Fruit fly (Drosophila melanogaster) whole organism, embryonic: Measurements from ENCODE around the gene ens.

Experiments
- Atf3 ChIP-seq: fragments of 200-800 bp; sonication (Bioruptor generic); optimal IDR thresholded peaks from 3 replicates; lab custom pipeline; 2016; ENCODE audit warnings: missing biosample characterization, missing genetic modification characterization
- Blimp-1 ChIP-seq: fragments of 200-800 bp; sonication (Bioruptor generic); optimal IDR thresholded peaks from 3 replicates; lab custom pipeline; 2018; ENCODE audit warnings: missing biosample characterization, missing genetic modification characterization, mild to moderate bottlenecking, moderate library complexity, missing genetic modification reagents
- CG10979 ChIP-seq: fragments of 200-800 bp; sonication (Bioruptor generic); optimal IDR thresholded peaks from 2 replicates; lab custom pipeline; 2018; ENCODE audit warnings: missing biosample characterization, mild to moderate bottlenecking, missing genetic modification characterization, moderate library complexity
- CG12769 ChIP-seq: fragments of 200-800 bp; sonication (Bioruptor generic); optimal IDR thresholded peaks from 2 replicates; lab custom pipeline; 2019; ENCODE audit warnings: missing biosample characterization, mild to moderate bottlenecking, missing genetic modification characterization, moderate library complexity
- CG13296 ChIP-seq: fragments of 200-800 bp; sonication (Bioruptor generic); optimal IDR thresholded peaks from 3 replicates; lab custom pipeline; 2018; ENCODE audit warnings: missing biosample characterization, mild to moderate bottlenecking, missing genetic modification characterization
- CG13894 ChIP-seq: fragments of 200-800 bp; sonication (Bioruptor generic); optimal IDR thresholded peaks from 3 replicates; lab custom pipeline; 2018; ENCODE audit warnings: missing biosample characterization, mild to moderate bottlenecking, missing genetic modification characterization, moderate library complexity
- CG14710 ChIP-seq: fragments of 200-800 bp; sonication (Bioruptor generic); optimal IDR thresholded peaks from 3 replicates; lab custom pipeline; 2019; ENCODE audit warnings: missing biosample characterization, mild to moderate bottlenecking, missing genetic modification characterization, moderate library complexity
- CG15601 ChIP-seq: fragments of 200-800 bp; sonication (Bioruptor generic); optimal IDR thresholded peaks from 3 replicates; lab custom pipeline; 2019; ENCODE audit warnings: missing biosample characterization, mild to moderate bottlenecking, missing genetic modification characterization, moderate library complexity
- CG17829 ChIP-seq: fragments of 200-800 bp; optimal IDR thresholded peaks from 2 replicates; lab custom pipeline; 2019; ENCODE audit warnings: missing biosample characterization, mild to moderate bottlenecking, missing genetic modification characterization, moderate library complexity
- CG18764 ChIP-seq: fragments of 200-800 bp; sonication (Bioruptor generic); optimal IDR thresholded peaks from 3 replicates; lab custom pipeline; 2016; ENCODE audit warnings: missing biosample characterization, missing genetic modification characterization
- CG3281 ChIP-seq: fragments of 200-800 bp; sonication (Bioruptor generic); optimal IDR thresholded peaks from 3 replicates; lab custom pipeline; 2017; ENCODE audit warnings: missing biosample characterization, mild to moderate bottlenecking, missing genetic modification characterization
- CG34224 ChIP-seq: fragments of 200-800 bp; sonication (Bioruptor generic); IDR thresholded peaks from 3 replicates; pipeline ENCODE4 v1.3.6; 2022; ENCODE audit warnings: missing biosample characterization, missing genetic modification characterization; ENCODE audit not compliant: partially characterized antibody
- CG34422 ChIP-seq: fragments of 200-800 bp; sonication (Bioruptor generic); IDR thresholded peaks from 3 replicates; pipeline ENCODE4 v1.3.6; 2022; ENCODE audit warnings: missing biosample characterization, missing genetic modification characterization
- CG4617 ChIP-seq: fragments of 200-800 bp; sonication (Bioruptor generic); optimal IDR thresholded peaks from 3 replicates; lab custom pipeline; 2016; ENCODE audit warnings: missing biosample characterization, missing genetic modification characterization, borderline replicate concordance
- CG6765 ChIP-seq: fragments of 200-800 bp; sonication (Bioruptor generic); optimal IDR thresholded peaks from 3 replicates; lab custom pipeline; 2017; ENCODE audit warnings: missing biosample characterization, mild to moderate bottlenecking, missing genetic modification characterization
- CG6813 ChIP-seq: fragments of 200-800 bp; sonication (Bioruptor generic); optimal IDR thresholded peaks from 2 replicates; lab custom pipeline; 2017; ENCODE audit warnings: missing biosample characterization, missing genetic modification characterization, mild to moderate bottlenecking, moderate library complexity, missing genetic modification reagents
- CG8290 ChIP-seq, 3 experiments: fragments of 200-800 bp; sonication (Bioruptor generic); optimal IDR thresholded peaks; 2 replicates each; lab custom pipeline; 2016 to 2019; ENCODE audit warnings: missing biosample characterization in 3 of 3, missing genetic modification characterization in 3 of 3, mild to moderate bottlenecking in 2 of 3, moderate library complexity in 1 of 3
- Dbx ChIP-seq: fragments of 200-800 bp; sonication (Bioruptor generic); IDR thresholded peaks from 3 replicates; pipeline ENCODE4 v1.3.6; 2022; ENCODE audit warnings: missing biosample characterization, missing genetic modification characterization
- Deaf1 ChIP-seq: fragments of 200-800 bp; optimal IDR thresholded peaks from 3 replicates; lab custom pipeline; 2019; ENCODE audit warnings: missing biosample characterization, mild to moderate bottlenecking, missing genetic modification characterization, moderate library complexity
- Dll ChIP-seq: fragments of 200-800 bp; sonication (Bioruptor generic); IDR thresholded peaks from 4 replicates; pipeline ENCODE4 v1.3.6; 2022; ENCODE audit warnings: missing biosample characterization, missing genetic modification characterization; ENCODE audit not compliant: partially characterized antibody
- Doc2 ChIP-seq: fragments of 200-800 bp; sonication (Bioruptor generic); IDR thresholded peaks from 2 replicates; pipeline ENCODE4 v1.3.6; 2022; ENCODE audit warnings: missing biosample characterization, missing genetic modification characterization
- Dp ChIP-seq: fragments of 200-800 bp; sonication (Bioruptor generic); optimal IDR thresholded peaks from 2 replicates; lab custom pipeline; 2018; ENCODE audit warnings: missing biosample characterization, mild to moderate bottlenecking, missing genetic modification characterization, moderate library complexity
- Dref ChIP-seq: fragments of 200-800 bp; sonication (Bioruptor generic); IDR thresholded peaks from 2 replicates; pipeline ENCODE4 v1.3.6; 2022; ENCODE audit warnings: missing biosample characterization, missing genetic modification characterization
- Meics ChIP-seq: fragments of 200-800 bp; sonication (Bioruptor generic); optimal IDR thresholded peaks from 2 replicates; lab custom pipeline; 2017; ENCODE audit warnings: missing biosample characterization, mild to moderate bottlenecking, missing genetic modification characterization
- Myb ChIP-seq: fragments of 200-800 bp; sonication (Bioruptor generic); optimal IDR thresholded peaks from 2 replicates; lab custom pipeline; 2016; ENCODE audit warnings: missing biosample characterization, missing genetic modification characterization
- Nf-YA ChIP-seq: fragments of 200-800 bp; sonication (Bioruptor generic); IDR thresholded peaks from 2 replicates; pipeline ENCODE4 v1.3.6; 2022; ENCODE audit warnings: missing biosample characterization, missing genetic modification characterization
- Opbp ChIP-seq: fragments of 200-800 bp; sonication (Bioruptor generic); IDR thresholded peaks from 3 replicates; pipeline ENCODE4 v1.3.6; 2022; ENCODE audit warnings: missing biosample characterization, missing genetic modification characterization; ENCODE audit not compliant: partially characterized antibody
- PHDP ChIP-seq: fragments of 200-800 bp; sonication (Bioruptor generic); optimal IDR thresholded peaks from 3 replicates; lab custom pipeline; 2018; ENCODE audit warnings: missing biosample characterization, mild to moderate bottlenecking, missing genetic modification characterization, moderate library complexity
- Pdp1 ChIP-seq, 2 experiments: fragments of 200-800 bp; sonication (Bioruptor generic); optimal IDR thresholded peaks; 3 replicates each; lab custom pipeline; 2016; ENCODE audit warnings: missing biosample characterization in 2 of 2, missing genetic modification characterization in 2 of 2, mild to moderate bottlenecking in 1 of 2, moderate library complexity in 1 of 2
- abd-A ChIP-seq: fragments of 200-800 bp; sonication (Bioruptor generic); optimal IDR thresholded peaks from 3 replicates; lab custom pipeline; 2019; ENCODE audit warnings: missing biosample characterization, mild to moderate bottlenecking, missing genetic modification characterization, moderate library complexity
- bsh ChIP-seq, 2 experiments: fragments of 200-800 bp; sonication (Bioruptor generic); optimal IDR thresholded peaks; 2 replicates each; lab custom pipeline; 2017 to 2018; ENCODE audit warnings: mild to moderate bottlenecking in 2 of 2, missing biosample characterization in 2 of 2, missing genetic modification characterization in 2 of 2, moderate library complexity in 1 of 2
- caup ChIP-seq: fragments of 200-800 bp; sonication (Bioruptor generic); optimal IDR thresholded peaks from 3 replicates; lab custom pipeline; 2017; ENCODE audit warnings: missing biosample characterization, mild to moderate bottlenecking, missing genetic modification characterization, moderate library complexity; ENCODE audit not compliant: severe bottlenecking
- chinmo ChIP-seq: fragments of 200-800 bp; sonication (Bioruptor generic); IDR thresholded peaks from 4 replicates; pipeline ENCODE4 v1.3.6; 2022; ENCODE audit warnings: missing biosample characterization, missing genetic modification characterization; ENCODE audit not compliant: partially characterized antibody
- exex ChIP-seq: fragments of 200-800 bp; sonication (Bioruptor generic); optimal IDR thresholded peaks from 4 replicates; lab custom pipeline; 2018; ENCODE audit warnings: missing biosample characterization, mild to moderate bottlenecking, missing genetic modification characterization, moderate library complexity
- fd64A ChIP-seq: fragments of 200-800 bp; sonication (Bioruptor generic); optimal IDR thresholded peaks from 3 replicates; lab custom pipeline; 2018; ENCODE audit warnings: missing biosample characterization, mild to moderate bottlenecking, missing genetic modification characterization
- grau ChIP-seq: fragments of 200-800 bp; optimal IDR thresholded peaks from 3 replicates; lab custom pipeline; 2019; ENCODE audit warnings: missing biosample characterization, mild to moderate bottlenecking, missing genetic modification characterization, moderate library complexity
- hb ChIP-seq: fragments of 200-800 bp; sonication (Bioruptor generic); IDR thresholded peaks from 3 replicates; pipeline ENCODE4 v1.3.6; 2022; ENCODE audit warnings: missing biosample characterization, missing genetic modification characterization; ENCODE audit not compliant: partially characterized antibody
- inv ChIP-seq: fragments of 200-800 bp; sonication (Bioruptor generic); IDR thresholded peaks from 2 replicates; pipeline ENCODE4 v1.3.6; 2022; ENCODE audit warnings: missing biosample characterization, missing genetic modification characterization; ENCODE audit not compliant: partially characterized antibody
- lbe ChIP-seq: fragments of 200-800 bp; sonication (Bioruptor generic); optimal IDR thresholded peaks from 2 replicates; lab custom pipeline; 2016; ENCODE audit warnings: missing biosample characterization, mild to moderate bottlenecking, missing genetic modification characterization
- nerfin-1 ChIP-seq: fragments of 200-800 bp; sonication (Bioruptor generic); optimal IDR thresholded peaks from 3 replicates; lab custom pipeline; 2019; ENCODE audit warnings: missing biosample characterization, mild to moderate bottlenecking, missing genetic modification characterization, moderate library complexity
- oc ChIP-seq: fragments of 200-800 bp; sonication (Bioruptor generic); optimal IDR thresholded peaks from 2 replicates; lab custom pipeline; 2018; ENCODE audit warnings: missing biosample characterization, mild to moderate bottlenecking, missing genetic modification characterization, moderate library complexity
- pzg ChIP-seq: fragments of 200-800 bp; sonication (Bioruptor generic); optimal IDR thresholded peaks from 3 replicates; lab custom pipeline; 2018; ENCODE audit warnings: missing biosample characterization, mild to moderate bottlenecking, missing genetic modification characterization, moderate library complexity
- row ChIP-seq: fragments of 200-800 bp; sonication (Bioruptor generic); IDR thresholded peaks from 3 replicates; pipeline ENCODE4 v1.3.6; 2022; ENCODE audit warnings: missing biosample characterization, missing genetic modification characterization
- slbo ChIP-seq: fragments of 200-800 bp; sonication (Bioruptor generic); IDR thresholded peaks from 2 replicates; pipeline ENCODE4 v1.3.6; 2022; ENCODE audit warnings: missing biosample characterization, missing genetic modification characterization
- sna ChIP-seq: fragments of 200-800 bp; sonication (Bioruptor generic); IDR thresholded peaks from 2 replicates; pipeline ENCODE4 v1.3.6; 2022; ENCODE audit warnings: missing biosample characterization, missing genetic modification characterization; ENCODE audit not compliant: partially characterized antibody

ens gene

DNA sequence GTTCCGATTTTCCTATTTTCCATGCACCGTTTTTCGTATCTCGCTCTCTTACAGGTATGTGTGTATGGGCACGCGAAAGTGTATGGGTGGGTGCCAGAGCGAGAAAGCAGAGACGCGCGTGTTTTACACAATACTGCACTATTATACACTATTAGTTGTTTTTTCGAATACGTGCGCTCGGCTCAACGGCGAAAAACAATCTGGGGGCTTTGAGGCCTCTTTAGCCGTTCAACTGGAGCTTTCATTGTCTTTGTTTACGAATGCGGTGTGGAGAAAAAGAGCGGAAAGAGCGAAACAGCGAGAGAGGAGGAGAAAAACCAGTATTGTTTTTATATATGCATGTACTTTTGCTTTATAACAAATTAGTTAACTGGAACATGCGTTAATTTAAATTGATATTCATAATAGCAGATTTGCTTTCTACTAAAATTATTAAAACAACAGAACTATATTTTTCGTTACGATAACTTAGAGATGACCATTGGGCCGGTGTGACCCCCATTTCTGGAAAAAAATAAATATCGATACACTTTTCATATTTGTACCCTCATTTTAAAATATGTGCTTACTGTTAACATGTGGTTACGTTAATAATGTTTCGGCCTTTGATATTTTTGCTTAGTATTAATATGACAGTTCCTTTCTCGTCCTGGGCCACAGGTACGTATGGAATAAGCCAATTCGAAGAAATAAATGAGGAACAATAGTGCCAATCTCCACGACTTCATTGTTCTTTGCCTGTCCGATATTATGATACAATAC is 31.7 kb downstream of the ens start, which contains the start of gene CG14995 (continued):
- TF ChIP-seq Dll (GFP tag; lab: Robert Waterston, UW) (peak; percentile 74), Opbp (peak; percentile 71; the same call in 2 of the 3 replicates), nerfin-1 (tag; lab: Kevin White, UChicago) (peak; percentile 97), Pdp1 (GFP tag; optimal IDR thresholded peaks at IDR 0.05; lab: Kevin White, UChicago) (peak in 1 of 2 experiments; percentile 81), Myb (GFP tag; lab: Kevin White, UChicago) (peak; percentile 62), Nf-YA (GFP tag; lab: Robert Waterston, UW) (no peak), CG15601 (peak; percentile 16), caup (GFP tag; lab: Kevin White, UChicago) (peak; percentile 31), CG34422 (GFP tag; lab: Robert Waterston, UW) (peak; percentile 75; the same call in 1 of the 3 replicates), abd-A (tag; lab: Kevin White, UChicago) (peak; percentile 66), Meics (GFP tag; lab: Kevin White, UChicago) (peak; percentile 20), Deaf1 (tag; lab: Kevin White, UChicago) (peak; percentile 64), CG6813 (GFP tag; lab: Kevin White, UChicago) (no peak), grau (peak; percentile 9), hb (peak; percentile 25; the same call in 2 of the 3 replicates), chinmo (GFP tag; lab: Robert Waterston, UW) (peak; percentile 96), Blimp-1 (GFP tag; lab: Kevin White, UChicago) (peak; percentile 15), CG17829 (tag; lab: Kevin White, UChicago) (peak; percentile 13), slbo (GFP tag; lab: Robert Waterston, UW) (peak; percentile 41), pzg (GFP tag; lab: Kevin White, UChicago) (peak; percentile 61), Dref (peak; percentile 78), CG14710 (peak; percentile 99), PHDP (tag; lab: Kevin White, UChicago) (peak; percentile 50), CG4617 (GFP tag; lab: Kevin White, UChicago) (peak; percentile 41), row (peak; percentile 49), Atf3 (GFP tag; lab: Kevin White, UChicago) (no peak), CG8290 (GFP tag; optimal IDR thresholded peaks at IDR 0.05; lab: Kevin White, UChicago) (no peak), CG8290 (tag; optimal IDR thresholded peaks at IDR 0.05; lab: Kevin White, UChicago) (peak in 1 of 2 experiments; percentile 55), CG34224 (GFP tag; lab: Robert Waterston, UW) (peak; percentile 28; the same call in 2 of the 3 replicates), lbe (peak; percentile 65), CG13296 (GFP tag; lab: Kevin White, UChicago) (peak; percentile 63), exex (tag; lab: Kevin White, UChicago) (peak; percentile 31), CG6765 (GFP tag; lab: Kevin White, UChicago) (peak; percentile 58), oc (tag; lab: Kevin White, UChicago) (peak; percentile 67), inv (GFP tag; lab: Robert Waterston, UW) (peak; percentile 31; the same call in 1 of the 2 replicates), Dbx (GFP tag; lab: Robert Waterston, UW) (0 out of 3 replicates have a peak, but pooled peaks have one; percentile 23), bsh (GFP tag; optimal IDR thresholded peaks at IDR 0.05; lab: Kevin White, UChicago) (peak in 1 of 2 experiments; percentile 0), sna (GFP tag; lab: Robert Waterston, UW) (0 out of 2 replicates have a peak, but pooled peaks have one; percentile 15), Doc2 (GFP tag; lab: Robert Waterston, UW) (no peak), fd64A (peak; percentile 51), CG10979 (tag; lab: Kevin White, UChicago) (peak; percentile 8), Dp (peak; percentile 72), CG18764 (GFP tag; lab: Kevin White, UChicago) (no peak), CG3281 (peak; percentile 44), CG13894 (tag; lab: Kevin White, UChicago) (peak; percentile 62), CG12769 (tag; lab: Kevin White, UChicago) (peak; percentile 44)
